In the genomic region with DNA sequence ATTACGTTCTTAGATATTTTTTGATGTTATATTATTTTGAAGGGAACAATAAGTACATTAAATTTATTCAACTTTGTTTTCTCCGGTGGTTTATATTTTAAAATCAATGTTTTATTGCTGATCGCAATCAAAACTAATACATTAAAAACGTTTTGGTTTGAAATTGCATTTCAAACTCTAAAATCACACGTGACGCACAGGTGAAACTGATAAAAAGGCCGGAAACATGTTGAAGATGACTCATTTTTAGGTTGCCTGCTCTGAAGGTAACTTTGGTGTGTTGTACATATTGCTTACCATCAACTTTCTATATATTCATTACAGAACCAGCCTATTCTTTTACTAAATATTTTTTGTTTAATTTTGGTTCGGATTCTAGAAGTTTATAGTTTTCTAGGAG, we compare ENCODE assay signal across 1 worm cellular context.
TF ChIP-seq lines count a peak whose summit lies in the region.

No protein-coding gene starts in this region.

TF ChIP-seq in whole organism, L4 larva, 104 proteins besides CTCF, POLR2A, EP300 and RAD21 (continued from another document):
- TF ChIP-seq daf-16 (GFP tag; optimal IDR thresholded peaks at IDR 0.05; lab: Kevin White, UChicago) (no peak), daf-16 (tag; optimal IDR thresholded peaks at IDR 0.05; lab: Kevin White, UChicago) (peak; percentile 60), T20F7.1 (GFP tag; optimal IDR thresholded peaks at IDR 0.05; lab: Kevin White, UChicago) (no peak), zip-2 (tag; optimal IDR thresholded peaks at IDR 0.05; lab: Kevin White, UChicago) (no peak), zfp-3 (GFP tag; conservative IDR thresholded peaks at IDR 0.05; lab: Robert Waterston, UW) (no peak), gei-8 (GFP tag; optimal IDR thresholded peaks at IDR 0.05; lab: Kevin White, UChicago) (no peak), nhr-25 (tag; optimal IDR thresholded peaks at IDR 0.05; lab: Kevin White, UChicago; ENCODE audit: borderline replicate concordance, insufficient read depth) (no peak), skn-1 (tag; optimal IDR thresholded peaks at IDR 0.05; lab: Kevin White, UChicago) (no peak), aha-1 (tag; lab: Kevin White, UChicago) (no peak), ztf-7 (tag; optimal IDR thresholded peaks at IDR 0.05; lab: Kevin White, UChicago) (no peak), nhr-237 (tag; optimal IDR thresholded peaks at IDR 0.05; lab: Kevin White, UChicago) (no peak), mdt-29 (GFP tag; IDR thresholded peaks at IDR 0.05; lab: Robert Waterston, UW) (no peak), nhr-42 (GFP tag; IDR thresholded peaks at IDR 0.05; lab: Robert Waterston, UW) (no peak), lim-7 (GFP tag; IDR thresholded peaks at IDR 0.05; lab: Robert Waterston, UW) (no peak), ZK337.2 (GFP tag; IDR thresholded peaks at IDR 0.05; lab: Robert Waterston, UW) (no peak), rbr-2 (tag; optimal IDR thresholded peaks at IDR 0.05; lab: Kevin White, UChicago) (no peak), daf-12 (tag; optimal IDR thresholded peaks at IDR 0.05; lab: Kevin White, UChicago) (no peak), D1046.2 (GFP tag; IDR thresholded peaks at IDR 0.05; lab: Robert Waterston, UW) (no peak), fkh-10 (GFP tag; optimal IDR thresholded peaks at IDR 0.05; lab: Kevin White, UChicago) (no peak), nhr-11 (tag; optimal IDR thresholded peaks at IDR 0.05; lab: Kevin White, UChicago) (no peak), hlh-30 (tag; optimal IDR thresholded peaks at IDR 0.05; lab: Kevin White, UChicago; ENCODE audit: insufficient read depth) (peak; percentile 44), spr-3 (GFP tag; optimal IDR thresholded peaks at IDR 0.05; lab: Kevin White, UChicago) (no peak), zag-1 (tag; optimal IDR thresholded peaks at IDR 0.05; lab: Kevin White, UChicago) (no peak), php-3 (GFP tag; IDR thresholded peaks at IDR 0.05; lab: Robert Waterston, UW) (peak; percentile 76), nhr-6 (tag; optimal IDR thresholded peaks at IDR 0.05; lab: Kevin White, UChicago) (peak; percentile 46), fos-1 (tag; optimal IDR thresholded peaks at IDR 0.05; lab: Kevin White, UChicago) (no peak), vab-7 (GFP tag; IDR thresholded peaks at IDR 0.05; lab: Robert Waterston, UW) (no peak), madf-5 (GFP tag; IDR thresholded peaks at IDR 0.05; lab: Robert Waterston, UW) (no peak), lsy-2 (tag; optimal IDR thresholded peaks at IDR 0.05; lab: Kevin White, UChicago) (no peak), cey-2 (tag; optimal IDR thresholded peaks at IDR 0.05; lab: Kevin White, UChicago; ENCODE audit: borderline replicate concordance, insufficient read depth) (no peak), hif-1 (tag; optimal IDR thresholded peaks at IDR 0.05; lab: Kevin White, UChicago) (no peak), T26A8.4 (GFP tag; IDR thresholded peaks at IDR 0.05; lab: Robert Waterston, UW) (no peak), ceh-44 (GFP tag; IDR thresholded peaks at IDR 0.05; lab: Robert Waterston, UW) (no peak), ZK546.5 (tag; optimal IDR thresholded peaks at IDR 0.05; lab: Kevin White, UChicago) (no peak), ceh-20 (GFP tag; IDR thresholded peaks at IDR 0.05; lab: Robert Waterston, UW) (no peak), lin-13 (GFP tag; optimal IDR thresholded peaks at IDR 0.05; lab: Kevin White, UChicago) (no peak), nhr-77 (tag; optimal IDR thresholded peaks at IDR 0.05; lab: Kevin White, UChicago) (peak; percentile 14), lin-38 (GFP tag; IDR thresholded peaks at IDR 0.05; lab: Robert Waterston, UW) (no peak), mes-2 (tag; optimal IDR thresholded peaks at IDR 0.05; lab: Kevin White, UChicago; ENCODE audit: poor library complexity, severe bottlenecking) (no peak), mdl-1 (tag; optimal IDR thresholded peaks at IDR 0.05; lab: Kevin White, UChicago) (peak in 1 of 2 experiments; percentile 40)
TF ChIP-seq in whole organism, L4 larva: peak in this region for 11.
